Worm (Caenorhabditis elegans): ENCODE data around the gene K11D12.6.

- TF ChIP-seq nhr-237 (tag; optimal IDR thresholded peaks at IDR 0.05) = no peak
- TF ChIP-seq lsy-2 (tag; optimal IDR thresholded peaks at IDR 0.05) = no peak
- no peak for TF ChIP-seq zag-1 (tag; optimal IDR thresholded peaks at IDR 0.05)
- no peak for TF ChIP-seq egl-27 (tag; optimal IDR thresholded peaks at IDR 0.05)
- no peak for TF ChIP-seq nhr-12 (tag; optimal IDR thresholded peaks at IDR 0.05)
- no peak for TF ChIP-seq lin-13 (GFP tag; optimal IDR thresholded peaks at IDR 0.05)
- no peak for TF ChIP-seq nhr-11 (tag; optimal IDR thresholded peaks at IDR 0.05)
- TF ChIP-seq nhr-6 (tag; optimal IDR thresholded peaks at IDR 0.05) = no peak
- TF ChIP-seq lin-39 (tag; optimal IDR thresholded peaks at IDR 0.05) = no peak
- no peak for TF ChIP-seq unc-62 (GFP tag; optimal IDR thresholded peaks at IDR 0.05)
- no peak for TF ChIP-seq unc-39 (tag; optimal IDR thresholded peaks at IDR 0.05)
- no peak for TF ChIP-seq ama-1 (optimal IDR thresholded peaks at IDR 0.05)
These were observed 18.2 kb downstream of the K11D12.6 start for ce11 chrV:5016728-5017127.

Data from whole organism, L2 larva.